Fruit fly (Drosophila melanogaster) Kc167 (cell line): Measurements from ENCODE around the gene Fkbp39.

ENCODE experiments used
- insv ChIP-seq: fragments of >200 bp; optimal IDR thresholded peaks from 3 replicates; lab custom pipeline; 2018; ENCODE audit warnings: missing external identifiers
- psq ChIP-seq: fragments of >200 bp; optimal IDR thresholded peaks from 2 replicates; lab custom pipeline; 2017; ENCODE audit warnings: missing external identifiers

dm6 chr3R:15309924-15310323 lies 23.0 kb downstream of the Fkbp39 start, which contains the start of gene Tm2:
- TF ChIP-seq insv (lab: Kevin White, UChicago) (no peak), psq (no peak)
